Fruit fly (Drosophila melanogaster) whole organism, prepupa: ENCODE measurements around the gene SecCl.

Experiments
- Blimp-1 ChIP-seq: fragments of 200-800 bp; sonication (Bioruptor generic); optimal IDR thresholded peaks from 3 replicates; lab custom pipeline; 2017; ENCODE audit warnings: missing biosample characterization, missing genetic modification characterization, mild to moderate bottlenecking, moderate library complexity, missing genetic modification reagents
- CG8319 ChIP-seq: fragments of 200-800 bp; sonication (Bioruptor generic); optimal IDR thresholded peaks from 3 replicates; lab custom pipeline; 2016; ENCODE audit warnings: missing biosample characterization, missing genetic modification characterization
- Lpt ChIP-seq: fragments of 200-800 bp; sonication (Bioruptor generic); optimal IDR thresholded peaks from 3 replicates; lab custom pipeline; 2016; ENCODE audit warnings: missing biosample characterization, missing genetic modification characterization
- Met ChIP-seq: fragments of 200-800 bp; sonication (Bioruptor generic); optimal IDR thresholded peaks from 3 replicates; lab custom pipeline; 2016; ENCODE audit warnings: missing biosample characterization, missing genetic modification characterization
- Sox14 ChIP-seq: fragments of 200-800 bp; sonication (Bioruptor generic); optimal IDR thresholded peaks from 3 replicates; lab custom pipeline; 2016; ENCODE audit warnings: missing biosample characterization, missing genetic modification characterization
- fd85E ChIP-seq: fragments of 200-800 bp; sonication (Bioruptor generic); optimal IDR thresholded peaks from 3 replicates; lab custom pipeline; 2016; ENCODE audit warnings: missing biosample characterization, missing genetic modification characterization
- net ChIP-seq: fragments of 200-800 bp; sonication (Bioruptor generic); optimal IDR thresholded peaks from 3 replicates; lab custom pipeline; 2016; ENCODE audit warnings: missing biosample characterization, missing genetic modification characterization

dm6 chr3L:17502235-17502634 is 32.3 kb downstream of the SecCl start:
- TF ChIP-seq Met = peak; percentile 90
- peak; percentile 55 for TF ChIP-seq Blimp-1 (GFP tag; lab: Kevin White, UChicago)
- peak; percentile 80 for TF ChIP-seq Sox14 (GFP tag; lab: Kevin White, UChicago)
- peak; percentile 54 for TF ChIP-seq CG8319 (GFP tag; lab: Kevin White, UChicago)
- TF ChIP-seq fd85E (GFP tag; lab: Kevin White, UChicago) = no peak
- TF ChIP-seq Lpt = peak; percentile 23
- peak; percentile 56 for TF ChIP-seq net
